Fruit fly (Drosophila melanogaster): ENCODE data around the gene step.

step gene

dm6 chr2L:21789456-21790065 is 32.3 kb upstream of the step start (continued):
- TF ChIP-seq CG4360 (GFP tag; IDR thresholded peaks at IDR 0.05) (0 out of 2 replicates have a peak, but pooled peaks have one; percentile 28), CG12071 (GFP tag; optimal IDR thresholded peaks at IDR 0.05) (peak; percentile 2), CG32532 (GFP tag; IDR thresholded peaks at IDR 0.05) (no peak), CG8290 (GFP tag; optimal IDR thresholded peaks at IDR 0.05) (peak; percentile 84), CG8290 (tag; optimal IDR thresholded peaks at IDR 0.05) (peak; percentile 2 to 6), CG11504 (tag; optimal IDR thresholded peaks at IDR 0.05) (peak; percentile 41), E2f2 (GFP tag; IDR thresholded peaks at IDR 0.05) (no peak), chm (GFP tag; IDR thresholded peaks at IDR 0.05) (0 out of 2 replicates have a peak, but pooled peaks have one; percentile 30), CG32767 (GFP tag; IDR thresholded peaks at IDR 0.05) (0 out of 2 replicates have a peak, but pooled peaks have one; percentile 21), Jarid2 (GFP tag; optimal IDR thresholded peaks at IDR 0.05) (no peak), CG13296 (GFP tag; optimal IDR thresholded peaks at IDR 0.05) (no peak), D19A (tag; optimal IDR thresholded peaks at IDR 0.05) (peak; percentile 93), CG8765 (GFP tag; IDR thresholded peaks at IDR 0.05) (no peak), CG9876 (GFP tag; optimal IDR thresholded peaks at IDR 0.05) (no peak), CG4424 (GFP tag; optimal IDR thresholded peaks at IDR 0.05) (peak; percentile 10), CG18599 (GFP tag; optimal IDR thresholded peaks at IDR 0.05) (peak; percentile 67), Poxn (GFP tag; IDR thresholded peaks at IDR 0.05) (no peak), Deaf1 (tag; optimal IDR thresholded peaks at IDR 0.05) (peak; percentile 57), CG12299 (tag; optimal IDR thresholded peaks at IDR 0.05) (no peak), z (GFP tag; IDR thresholded peaks at IDR 0.05) (peak; percentile 46; the same call in 1 of the 3 replicates), H2.0 (GFP tag; IDR thresholded peaks at IDR 0.05) (0 out of 2 replicates have a peak, but pooled peaks have one; percentile 7), CHES-1-like (GFP tag; optimal IDR thresholded peaks at IDR 0.05) (no peak), CG14860 (GFP tag; IDR thresholded peaks at IDR 0.05; ENCODE audit: partially characterized antibody) (no peak), CG10209 (GFP tag; optimal IDR thresholded peaks at IDR 0.05) (no peak), crol (GFP tag; IDR thresholded peaks at IDR 0.05) (peak; percentile 42; the same call in 1 of the 2 replicates), eve (GFP tag; optimal IDR thresholded peaks at IDR 0.05) (peak in 1 of 2 experiments; percentile 31), phol (tag; optimal IDR thresholded peaks at IDR 0.05) (peak; percentile 27), CG1529 (GFP tag; optimal IDR thresholded peaks at IDR 0.05) (no peak), Hey (tag; optimal IDR thresholded peaks at IDR 0.05) (peak; percentile 14), CG43689 (GFP tag; IDR thresholded peaks at IDR 0.05) (no peak), dm (GFP tag; optimal IDR thresholded peaks at IDR 0.05) (no peak), psq (GFP tag; optimal IDR thresholded peaks at IDR 0.05) (no peak), lov (optimal IDR thresholded peaks at IDR 0.05) (no peak), lov (GFP tag; IDR thresholded peaks at IDR 0.05) (0 out of 3 replicates have a peak, but pooled peaks have one; percentile 11), cad (GFP tag; optimal IDR thresholded peaks at IDR 0.05) (peak; percentile 74), CG7839 (tag; optimal IDR thresholded peaks at IDR 0.05) (peak; percentile 48), Xbp1 (GFP tag; optimal IDR thresholded peaks at IDR 0.05) (peak; percentile 9), tio (GFP tag; optimal IDR thresholded peaks at IDR 0.05) (peak; percentile 1), CG10543 (GFP tag; optimal IDR thresholded peaks at IDR 0.05) (peak; percentile 20), Med (GFP tag) (peak; percentile 64), chinmo (GFP tag; IDR thresholded peaks at IDR 0.05; ENCODE audit: partially characterized antibody) (0 out of 4 replicates have a peak, but pooled peaks have one; percentile 35), CoRest (tag; optimal IDR thresholded peaks at IDR 0.05) (peak; percentile 24), cwo (GFP tag; optimal IDR thresholded peaks at IDR 0.05) (peak; percentile 2), CG1792 (GFP tag; optimal IDR thresholded peaks at IDR 0.05) (no peak), CG30403 (GFP tag; optimal IDR thresholded peaks at IDR 0.05) (peak; percentile 2), tgo (GFP tag; IDR thresholded peaks at IDR 0.05) (no peak), Antp (GFP tag; optimal IDR thresholded peaks at IDR 0.05) (peak; percentile 17), CG31441 (GFP tag; IDR thresholded peaks at IDR 0.05) (peak; percentile 32; the same call in 1 of the 2 replicates), cas (GFP tag; IDR thresholded peaks at IDR 0.05) (no peak), twi (tag; optimal IDR thresholded peaks at IDR 0.05) (peak; percentile 2)
